Worm (Caenorhabditis elegans) whole organism, young adult: ENCODE data around the gene viro-2.
A peak's percentile ranks its signal among the peaks of the same experiment; 100 is the strongest.

Experiments
- D2030.7 ChIP-seq: fragments of 200-800 bp; sonication (Bioruptor generic); IDR thresholded peaks from 2 replicates; pipeline ENCODE4 v1.3.6; 2022; ENCODE audit warnings: missing genetic modification reagents, missing genetic modification characterization, missing compliant biosample characterization
- F37B4.10 ChIP-seq: fragments of 200-800 bp; sonication (Bioruptor generic); IDR thresholded peaks from 2 replicates; pipeline ENCODE4 v1.3.6; 2022; ENCODE audit warnings: missing genetic modification characterization, missing compliant biosample characterization
- F39B2.1 ChIP-seq: fragments of 200-800 bp; sonication (Bioruptor generic); IDR thresholded peaks from 2 replicates; pipeline ENCODE4 v1.3.6; 2022; ENCODE audit warnings: missing genetic modification reagents, missing genetic modification characterization, missing compliant biosample characterization
- F52B5.7 ChIP-seq: sonication (generic microtip); optimal IDR thresholded peaks from 2 replicates; lab custom pipeline; 2016; ENCODE audit warnings: mild to moderate bottlenecking, missing genetic modification characterization, missing compliant biosample characterization
- F55B11.4 ChIP-seq: sonication (generic microtip); optimal IDR thresholded peaks from 2 replicates; lab custom pipeline; 2016; ENCODE audit warnings: missing compliant biosample characterization, missing genetic modification characterization, borderline replicate concordance; ENCODE audit not compliant: insufficient read depth
- F57C9.4 ChIP-seq: sonication (generic microtip); optimal IDR thresholded peaks from 2 replicates; lab custom pipeline; 2017; ENCODE audit warnings: mild to moderate bottlenecking, missing genetic modification characterization, missing compliant biosample characterization
- K12H6.12 ChIP-seq: fragments of 200-800 bp; sonication (Bioruptor generic); optimal IDR thresholded peaks from 2 replicates; lab custom pipeline; 2018; ENCODE audit warnings: mild to moderate bottlenecking, missing genetic modification characterization, missing compliant biosample characterization
- Y53F4B.3 ChIP-seq: fragments of 200-800 bp; sonication (Bioruptor generic); IDR thresholded peaks from 2 replicates; pipeline ENCODE4 v1.3.6; 2022; ENCODE audit warnings: missing genetic modification reagents, missing genetic modification characterization, missing compliant biosample characterization
- Y67H2A.10 ChIP-seq: fragments of 200-800 bp; sonication (Bioruptor generic); conservative IDR thresholded peaks from 2 replicates; pipeline ENCODE4 v1.3.6; 2022; ENCODE audit warnings: missing genetic modification reagents, missing genetic modification characterization, missing compliant biosample characterization
- ZK185.1 ChIP-seq: sonication (generic microtip); optimal IDR thresholded peaks from 2 replicates; lab custom pipeline; 2016; ENCODE audit warnings: mild to moderate bottlenecking, missing genetic modification characterization, missing compliant biosample characterization; ENCODE audit not compliant: poor library complexity, severe bottlenecking
- aptf-3 ChIP-seq: fragments of 200-800 bp; sonication (Bioruptor generic); IDR thresholded peaks from 2 replicates; pipeline ENCODE4 v1.3.6; 2022; ENCODE audit warnings: missing genetic modification characterization, missing compliant biosample characterization
- athp-1 ChIP-seq: sonication (generic microtip); optimal IDR thresholded peaks from 2 replicates; lab custom pipeline; 2017; ENCODE audit warnings: mild to moderate bottlenecking, missing genetic modification characterization, missing compliant biosample characterization
- attf-6 ChIP-seq: fragments of 200-800 bp; sonication (Bioruptor generic); IDR thresholded peaks from 2 replicates; pipeline ENCODE4 v1.3.6; 2022; ENCODE audit warnings: missing genetic modification reagents, missing genetic modification characterization, missing compliant biosample characterization
- ceh-100 ChIP-seq: fragments of 200-800 bp; sonication (Bioruptor generic); IDR thresholded peaks from 2 replicates; pipeline ENCODE4 v1.3.6; 2022; ENCODE audit warnings: missing genetic modification reagents, missing genetic modification characterization, missing compliant biosample characterization
- ceh-40 ChIP-seq: fragments of 200-800 bp; sonication (Bioruptor generic); IDR thresholded peaks from 2 replicates; pipeline ENCODE4 v1.3.6; 2022; ENCODE audit warnings: missing genetic modification characterization, missing compliant biosample characterization
- ceh-58 ChIP-seq: fragments of 200-800 bp; sonication (Bioruptor generic); IDR thresholded peaks from 2 replicates; pipeline ENCODE4 v1.3.6; 2022; ENCODE audit warnings: missing genetic modification characterization, missing compliant biosample characterization
- chd-7 ChIP-seq: sonication (generic microtip); optimal IDR thresholded peaks from 2 replicates; lab custom pipeline; 2016; ENCODE audit warnings: mild to moderate bottlenecking, missing genetic modification characterization, moderate library complexity, missing compliant biosample characterization
- die-1 ChIP-seq: sonication (generic microtip); optimal IDR thresholded peaks from 2 replicates; lab custom pipeline; 2016; ENCODE audit warnings: missing genotype, mild to moderate bottlenecking, missing genetic modification characterization, missing compliant biosample characterization
- dpff-1 ChIP-seq: sonication (generic microtip); optimal IDR thresholded peaks from 2 replicates; lab custom pipeline; 2017; ENCODE audit warnings: mild to moderate bottlenecking, missing genetic modification characterization, missing compliant biosample characterization
- egl-44 ChIP-seq: fragments of 200-800 bp; sonication (Bioruptor generic); IDR thresholded peaks from 2 replicates; pipeline ENCODE4 v1.3.6; 2022; ENCODE audit warnings: missing genetic modification reagents, missing genetic modification characterization, missing compliant biosample characterization
- ekl-4 ChIP-seq: fragments of 200-800 bp; sonication (Bioruptor generic); IDR thresholded peaks from 2 replicates; pipeline ENCODE4 v1.3.6; 2022; ENCODE audit warnings: missing genetic modification reagents, missing genetic modification characterization, missing compliant biosample characterization
- ets-4 ChIP-seq: fragments of 200-800 bp; sonication (Bioruptor generic); optimal IDR thresholded peaks from 2 replicates; lab custom pipeline; 2018; ENCODE audit warnings: mild to moderate bottlenecking, missing genetic modification characterization, missing compliant biosample characterization
- fkh-3 ChIP-seq: sonication (generic microtip); optimal IDR thresholded peaks from 2 replicates; lab custom pipeline; 2016; ENCODE audit warnings: mild to moderate bottlenecking, missing genetic modification characterization, missing compliant biosample characterization
- hlh-26 ChIP-seq: fragments of 200-800 bp; sonication (Bioruptor generic); conservative IDR thresholded peaks from 2 replicates; pipeline ENCODE4 v1.3.6; 2022; ENCODE audit warnings: missing genetic modification reagents, missing genetic modification characterization, missing compliant biosample characterization
- hmg-1.2 ChIP-seq: fragments of 200-800 bp; sonication (Bioruptor generic); IDR thresholded peaks from 2 replicates; pipeline ENCODE4 v1.3.6; 2022; ENCODE audit warnings: missing genetic modification reagents, missing genetic modification characterization, missing compliant biosample characterization
- lag-1 ChIP-seq: fragments of 200-800 bp; sonication (Bioruptor generic); IDR thresholded peaks from 2 replicates; pipeline ENCODE4 v1.3.6; 2022; ENCODE audit warnings: missing genetic modification reagents, missing genetic modification characterization, missing compliant biosample characterization
- let-526 ChIP-seq: fragments of 200-800 bp; sonication (Bioruptor generic); IDR thresholded peaks from 2 replicates; pipeline ENCODE4 v1.3.6; 2022; ENCODE audit warnings: missing genetic modification reagents, missing genetic modification characterization, missing compliant biosample characterization
- lin-35 ChIP-seq, 3 experiments: fragments of 150-350 bp in 2 of 3; sonication (generic microtip) in 1 of 3; optimal IDR thresholded peaks; 2 replicates each; lab custom pipeline; 2014 to 2018; ENCODE audit warnings: missing biosample characterization in 3 of 3, missing genetic modification characterization in 3 of 3, missing genetic modification reagents in 3 of 3
- lin-40 ChIP-seq: sonication (generic microtip); optimal IDR thresholded peaks from 2 replicates; lab custom pipeline; 2016; ENCODE audit warnings: missing genetic modification characterization, mild to moderate bottlenecking, missing compliant biosample characterization, missing genotype, missing genetic modification reagents
- mel-28 ChIP-seq: sonication (generic microtip); optimal IDR thresholded peaks from 2 replicates; lab custom pipeline; 2016; ENCODE audit warnings: borderline replicate concordance, mild to moderate bottlenecking, missing genetic modification characterization, missing compliant biosample characterization
- nfya-2 ChIP-seq: fragments of 200-800 bp; sonication (Bioruptor generic); IDR thresholded peaks from 2 replicates; pipeline ENCODE4 v1.3.6; 2022; ENCODE audit warnings: missing genetic modification reagents, missing genetic modification characterization, missing compliant biosample characterization
- nfyb-1 ChIP-seq: fragments of 200-800 bp; sonication (Bioruptor generic); IDR thresholded peaks from 2 replicates; pipeline ENCODE4 v1.3.6; 2022; ENCODE audit warnings: missing genetic modification reagents, missing genetic modification characterization, missing compliant biosample characterization
- nhr-179 ChIP-seq: sonication (generic microtip); optimal IDR thresholded peaks from 2 replicates; lab custom pipeline; 2016; ENCODE audit warnings: mild to moderate bottlenecking, missing genetic modification characterization, missing compliant biosample characterization
- nhr-27 ChIP-seq: fragments of 200-800 bp; sonication (Bioruptor generic); optimal IDR thresholded peaks from 2 replicates; lab custom pipeline; 2018; ENCODE audit warnings: mild to moderate bottlenecking, missing genetic modification characterization, moderate library complexity, missing compliant biosample characterization
- nhr-80 ChIP-seq: sonication (generic microtip); optimal IDR thresholded peaks from 2 replicates; lab custom pipeline; 2016; ENCODE audit warnings: missing genetic modification characterization, missing compliant biosample characterization
- nhr-90 ChIP-seq: sonication (generic microtip); optimal IDR thresholded peaks from 2 replicates; lab custom pipeline; 2016; ENCODE audit warnings: missing genotype, mild to moderate bottlenecking, missing genetic modification characterization, missing compliant biosample characterization
- rec-8 ChIP-seq, 2 experiments: sonication (generic microtip); optimal IDR thresholded peaks; 2 replicates each; lab custom pipeline; 2016; ENCODE audit warnings: mild to moderate bottlenecking in 2 of 2, missing genetic modification characterization in 2 of 2, missing genetic modification reagents in 2 of 2, missing genotype in 2 of 2, missing biosample characterization in 1 of 2, missing compliant biosample characterization in 1 of 2, moderate library complexity in 1 of 2
- sdz-38 ChIP-seq: sonication (generic microtip); optimal IDR thresholded peaks from 2 replicates; lab custom pipeline; 2016; ENCODE audit warnings: missing genotype, missing genetic modification characterization, missing compliant biosample characterization
- sea-2 ChIP-seq: fragments of 200-800 bp; sonication (Bioruptor generic); IDR thresholded peaks from 2 replicates; pipeline ENCODE4 v1.3.6; 2022; ENCODE audit warnings: missing genetic modification characterization, missing compliant biosample characterization
- snpc-1.1 ChIP-seq: sonication (generic microtip); optimal IDR thresholded peaks from 2 replicates; lab custom pipeline; 2017; ENCODE audit warnings: missing genetic modification characterization, mild to moderate bottlenecking, missing compliant biosample characterization, antibody characterized with exemption, moderate library complexity, missing genotype, missing genetic modification reagents; ENCODE audit not compliant: insufficient read depth
- snpc-1.3 ChIP-seq: sonication (generic microtip); optimal IDR thresholded peaks from 2 replicates; lab custom pipeline; 2017; ENCODE audit warnings: missing genetic modification characterization, mild to moderate bottlenecking, missing compliant biosample characterization, antibody characterized with exemption, moderate library complexity, missing genotype, missing genetic modification reagents; ENCODE audit not compliant: insufficient read depth
- tbp1 ChIP-seq: fragments of 200-800 bp; sonication (Bioruptor generic); optimal IDR thresholded peaks from 2 replicates; lab custom pipeline; 2018; ENCODE audit warnings: mild to moderate bottlenecking, missing genetic modification characterization, missing compliant biosample characterization
- tbx-9 ChIP-seq: sonication (generic microtip); optimal IDR thresholded peaks from 2 replicates; lab custom pipeline; 2016; ENCODE audit warnings: borderline replicate concordance, missing genetic modification characterization, inconsistent platforms, missing compliant biosample characterization
- zim-3 ChIP-seq: sonication (generic microtip); optimal IDR thresholded peaks from 2 replicates; lab custom pipeline; 2017; ENCODE audit warnings: mild to moderate bottlenecking, missing genetic modification characterization, moderate library complexity, missing compliant biosample characterization
- ztf-25 ChIP-seq: fragments of 200-800 bp; sonication (Bioruptor generic); IDR thresholded peaks from 2 replicates; pipeline ENCODE4 v1.3.6; 2022; ENCODE audit warnings: missing genetic modification reagents, missing genetic modification characterization, missing compliant biosample characterization

viro-2 gene

DNA sequence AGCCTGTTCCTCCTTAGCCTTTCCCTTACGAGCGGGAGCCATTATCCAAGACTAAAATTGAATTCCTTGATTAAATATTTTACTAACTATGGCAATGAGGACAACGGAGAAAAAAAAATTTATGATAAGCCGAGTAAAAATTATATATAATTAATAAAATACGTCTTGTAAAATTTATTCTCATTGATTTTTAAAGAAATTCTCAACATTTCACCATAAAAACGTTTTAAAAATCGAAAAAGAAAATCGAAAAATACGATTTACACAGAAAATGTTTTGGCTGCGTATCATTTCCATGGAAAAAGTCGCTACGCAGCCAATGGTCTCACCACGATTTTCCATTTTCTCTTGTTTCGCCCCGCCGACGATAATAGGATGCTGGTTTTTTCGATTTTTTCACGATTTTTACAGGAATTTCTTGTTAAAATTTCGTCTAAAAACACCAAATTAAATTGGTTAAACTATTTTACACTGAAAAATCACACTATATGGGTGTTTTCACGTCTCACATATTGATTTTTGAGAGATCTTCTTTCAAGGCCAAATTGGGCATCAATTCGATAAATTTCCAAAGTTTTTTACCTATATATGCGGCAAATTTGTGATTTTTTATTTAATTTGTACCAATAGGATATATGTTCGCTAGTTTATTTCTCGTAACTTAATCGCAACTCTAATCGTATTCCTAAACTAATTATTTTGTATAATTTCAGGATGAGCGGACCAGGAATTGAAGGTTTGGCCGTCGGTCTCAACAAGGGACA is 51.0 kb downstream of the viro-2 start, which contains the start of the genes rps-14 and rpl-36 (continued):
- TF ChIP-seq zim-3 (no peak), snpc-1.3 (tag; lab: Kevin White, UChicago) (peak; percentile 71), mel-28 (tag; lab: Kevin White, UChicago) (no peak), lin-35 (GFP tag; optimal IDR thresholded peaks at IDR 0.05; lab: Kevin White, UChicago) (peak in 1 of 3 experiments; percentile 86), F39B2.1 (no peak), ceh-100 (peak; percentile 61), snpc-1.1 (tag; lab: Kevin White, UChicago) (peak; percentile 40), hlh-26 (GFP tag; lab: Robert Waterston, UW) (no peak)

DNA sequence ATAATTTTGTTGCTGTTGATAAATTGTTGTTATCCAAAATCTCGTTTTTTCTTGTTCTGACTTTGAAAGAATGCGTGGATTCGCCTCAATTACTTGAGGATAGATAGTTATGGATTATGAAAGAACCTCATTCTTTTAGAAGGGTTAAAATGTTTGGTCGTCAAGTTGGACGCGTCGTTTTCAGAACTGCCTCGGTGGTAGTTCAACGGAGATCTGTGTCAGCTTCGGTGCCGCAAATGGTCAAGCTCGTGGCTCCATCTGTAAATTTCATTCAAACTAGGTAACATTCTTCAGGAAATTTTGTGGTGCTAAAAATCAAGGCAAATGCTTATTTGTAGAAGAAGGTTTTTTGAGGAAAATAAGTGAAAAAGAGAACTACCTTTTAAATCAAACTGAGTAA is 51.9 kb downstream of the viro-2 start, which contains the start of gene ndab-2:
ndab-2 (plus strand) TSS at position 140 of the 400 bp plus-strand sequence.
- TF ChIP-seq chd-7 (tag; lab: Kevin White, UChicago) (no peak), F52B5.7 (tag; lab: Kevin White, UChicago) (no peak), athp-1 (tag; lab: Kevin White, UChicago) (peak; percentile 38), lin-40 (tag; lab: Kevin White, UChicago) (no peak), tbx-9 (tag; lab: Kevin White, UChicago) (no peak), F57C9.4 (no peak), nfya-2 (GFP tag; lab: Robert Waterston, UW) (no peak), ZK185.1 (tag; lab: Kevin White, UChicago) (no peak), Y67H2A.10 (GFP tag; lab: Robert Waterston, UW) (no peak), ceh-58 (GFP tag; lab: Robert Waterston, UW) (0 out of 2 replicates have a peak, but pooled peaks have one; percentile 28), rec-8 (tag; optimal IDR thresholded peaks at IDR 0.05; lab: Kevin White, UChicago) (no peak), ceh-100 (peak; percentile 59; the same call in 1 of the 2 replicates), sdz-38 (no peak), F39B2.1 (0 out of 2 replicates have a peak, but pooled peaks have one; percentile 65), Y53F4B.3 (GFP tag; lab: Robert Waterston, UW) (no peak), lag-1 (no peak), nfyb-1 (0 out of 2 replicates have a peak, but pooled peaks have one; percentile 43), die-1 (tag; lab: Kevin White, UChicago) (no peak), F37B4.10 (GFP tag; lab: Robert Waterston, UW) (no peak), ceh-40 (GFP tag; lab: Robert Waterston, UW) (no peak), aptf-3 (0 out of 2 replicates have a peak, but pooled peaks have one; percentile 51), nhr-90 (tag; lab: Kevin White, UChicago) (no peak), K12H6.12 (tag; lab: Kevin White, UChicago) (no peak), sea-2 (GFP tag; lab: Robert Waterston, UW) (no peak), attf-6 (peak; percentile 79), ets-4 (GFP tag; lab: Kevin White, UChicago) (no peak), nhr-27 (tag; lab: Kevin White, UChicago) (no peak), ztf-25 (GFP tag; lab: Robert Waterston, UW) (peak; percentile 52; the same call in 1 of the 2 replicates), fkh-3 (no peak), hmg-1.2 (peak; percentile 30; the same call in 1 of the 2 replicates), nhr-179 (tag; lab: Kevin White, UChicago) (no peak), nhr-80 (no peak), lin-35 (GFP tag; optimal IDR thresholded peaks at IDR 0.05; lab: Kevin White, UChicago) (no peak), egl-44 (peak; percentile 41; the same call in 1 of the 2 replicates), F55B11.4 (tag; lab: Kevin White, UChicago) (no peak), ekl-4 (peak; percentile 82), let-526 (GFP tag; lab: Robert Waterston, UW) (no peak), tbp1 (peak; percentile 29), D2030.7 (GFP tag; lab: Robert Waterston, UW) (no peak; the same call in 1 of the 2 replicates), dpff-1 (tag; lab: Kevin White, UChicago) (peak; percentile 19)
